Worm (Caenorhabditis elegans): ENCODE data around the gene K08F9.4.

DNA sequence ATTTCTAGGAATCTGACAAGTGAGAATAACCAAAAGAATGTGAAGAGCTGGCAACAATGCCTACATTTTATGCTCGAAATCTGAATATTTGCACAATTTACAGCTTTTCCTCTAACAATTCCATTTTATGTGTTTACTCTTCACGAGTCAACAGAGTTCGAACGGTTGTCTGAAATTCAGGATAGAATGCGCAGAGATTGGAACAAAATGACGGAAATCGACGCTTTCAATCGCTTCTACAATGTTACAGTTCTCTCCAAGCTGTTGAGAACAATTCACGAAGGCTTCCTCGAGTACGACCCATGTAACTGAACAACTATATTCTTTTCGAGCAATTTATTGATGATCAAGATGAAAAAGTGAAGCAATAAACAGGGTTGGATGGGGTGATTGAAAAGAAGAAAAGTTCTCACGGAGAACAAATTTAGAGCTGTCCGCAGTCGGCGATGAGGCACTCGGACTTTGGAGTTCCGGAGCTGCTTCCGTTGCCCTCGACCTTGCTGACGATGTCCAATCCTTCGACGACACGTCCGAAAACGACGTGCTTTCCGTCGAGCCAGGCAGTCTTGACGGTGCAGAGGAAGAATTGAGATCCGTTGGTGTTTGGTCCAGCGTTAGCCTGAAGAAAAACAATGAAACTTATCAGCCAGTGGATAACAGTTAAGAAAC, 42.6 kb downstream of the K08F9.4 start, which contains the start of gene Y75B12B.3:
- no peak for TF ChIP-seq tbx-37 (GFP tag; conservative IDR thresholded peaks at IDR 0.05)
- no peak for TF ChIP-seq tra-4 (tag; optimal IDR thresholded peaks at IDR 0.05)
- no peak for TF ChIP-seq hmg-4 (GFP tag; optimal IDR thresholded peaks at IDR 0.05)
- no peak for TF ChIP-seq ets-7 (tag; optimal IDR thresholded peaks at IDR 0.05)
- no peak for TF ChIP-seq ama-1 (optimal IDR thresholded peaks at IDR 0.05)
- no peak for TF ChIP-seq sea-1 (GFP tag; conservative IDR thresholded peaks at IDR 0.05)
- TF ChIP-seq flt-1 (GFP tag; IDR thresholded peaks at IDR 0.05), result no peak
- no peak for TF ChIP-seq pes-1 (GFP tag; IDR thresholded peaks at IDR 0.05)
- no peak for TF ChIP-seq hmbx-1 (tag; optimal IDR thresholded peaks at IDR 0.05)

Measured in whole organism, early embryonic.